Fruit fly (Drosophila melanogaster) whole organism, embryonic: Measurements from ENCODE around the gene CG46465.

Experiments
- BEAF-32 ChIP-seq: fragments of 200-800 bp; sonication (Bioruptor generic); optimal IDR thresholded peaks from 3 replicates; lab custom pipeline; 2017; ENCODE audit warnings: missing biosample characterization, missing genetic modification characterization, mild to moderate bottlenecking, moderate library complexity, missing genetic modification reagents
- Bgb ChIP-seq: fragments of 200-800 bp; sonication (Bioruptor generic); IDR thresholded peaks from 2 replicates; pipeline ENCODE4 v1.3.6; 2022; ENCODE audit warnings: missing biosample characterization, missing genetic modification characterization; ENCODE audit not compliant: partially characterized antibody
- CG10959 ChIP-seq: fragments of 200-800 bp; sonication (Bioruptor generic); IDR thresholded peaks from 2 replicates; pipeline ENCODE4 v1.3.6; 2022; ENCODE audit warnings: missing biosample characterization, missing genetic modification characterization
- CG12299 ChIP-seq: fragments of 200-800 bp; sonication (Bioruptor generic); optimal IDR thresholded peaks from 2 replicates; lab custom pipeline; 2018; ENCODE audit warnings: missing biosample characterization, mild to moderate bottlenecking, missing genetic modification characterization
- CG12942 ChIP-seq: fragments of 200-800 bp; sonication (Bioruptor generic); optimal IDR thresholded peaks from 3 replicates; lab custom pipeline; 2016; ENCODE audit warnings: missing biosample characterization, missing genetic modification characterization
- CG14965 ChIP-seq: fragments of 200-800 bp; sonication (Bioruptor generic); optimal IDR thresholded peaks from 2 replicates; lab custom pipeline; 2016; ENCODE audit warnings: missing biosample characterization, missing genetic modification characterization, borderline replicate concordance
- CG15269 ChIP-seq: fragments of 200-800 bp; sonication (Bioruptor generic); optimal IDR thresholded peaks from 2 replicates; lab custom pipeline; 2018; ENCODE audit warnings: missing biosample characterization, mild to moderate bottlenecking, missing genetic modification characterization, moderate library complexity
- CG1603 ChIP-seq: fragments of 200-800 bp; sonication (Bioruptor generic); optimal IDR thresholded peaks from 2 replicates; lab custom pipeline; 2019; ENCODE audit warnings: missing biosample characterization, mild to moderate bottlenecking, missing genetic modification characterization, moderate library complexity
- CG17186 ChIP-seq: fragments of 200-800 bp; sonication (Bioruptor generic); optimal IDR thresholded peaks from 3 replicates; lab custom pipeline; 2017; ENCODE audit warnings: missing biosample characterization, missing genetic modification reagents, missing genetic modification characterization
- CG17802 ChIP-seq: fragments of 200-800 bp; sonication (Bioruptor generic); optimal IDR thresholded peaks from 2 replicates; lab custom pipeline; 2018; ENCODE audit warnings: missing biosample characterization, mild to moderate bottlenecking, missing genetic modification characterization, moderate library complexity
- CG18011 ChIP-seq: fragments of 200-800 bp; sonication (Bioruptor generic); optimal IDR thresholded peaks from 2 replicates; lab custom pipeline; 2017; ENCODE audit warnings: missing biosample characterization, missing genetic modification characterization, mild to moderate bottlenecking, moderate library complexity, missing genotype
- CG2678 ChIP-seq: fragments of 200-800 bp; sonication (Bioruptor generic); optimal IDR thresholded peaks from 3 replicates; lab custom pipeline; 2019; ENCODE audit warnings: missing biosample characterization, mild to moderate bottlenecking, missing genetic modification characterization, moderate library complexity
- CG3163 ChIP-seq: fragments of 200-800 bp; sonication (Bioruptor generic); optimal IDR thresholded peaks from 3 replicates; lab custom pipeline; 2016; ENCODE audit warnings: missing biosample characterization, missing genetic modification characterization
- CG4730 ChIP-seq: fragments of 200-800 bp; sonication (Bioruptor generic); IDR thresholded peaks from 2 replicates; pipeline ENCODE4 v1.3.6; 2022; ENCODE audit warnings: missing biosample characterization, missing genetic modification characterization
- CG7372 ChIP-seq: fragments of 200-800 bp; sonication (Bioruptor generic); IDR thresholded peaks from 2 replicates; pipeline ENCODE4 v1.3.6; 2022; ENCODE audit warnings: missing biosample characterization, missing genetic modification characterization
- CG9876 ChIP-seq: fragments of 200-800 bp; sonication (Bioruptor generic); optimal IDR thresholded peaks from 2 replicates; lab custom pipeline; 2016; ENCODE audit warnings: missing biosample characterization, missing genetic modification characterization
- Chrac-16 ChIP-seq: fragments of 200-800 bp; sonication (Bioruptor generic); optimal IDR thresholded peaks from 3 replicates; lab custom pipeline; 2016; ENCODE audit warnings: missing biosample characterization, missing genetic modification characterization
- Dbx ChIP-seq: fragments of 200-800 bp; sonication (Bioruptor generic); IDR thresholded peaks from 3 replicates; pipeline ENCODE4 v1.3.6; 2022; ENCODE audit warnings: missing biosample characterization, missing genetic modification characterization
- Dek ChIP-seq: fragments of 200-800 bp; sonication (Bioruptor generic); optimal IDR thresholded peaks from 3 replicates; lab custom pipeline; 2019; ENCODE audit warnings: missing biosample characterization, mild to moderate bottlenecking, missing genetic modification characterization, moderate library complexity
- E2f1 ChIP-seq: fragments of 200-800 bp; sonication (Bioruptor generic); IDR thresholded peaks from 2 replicates; pipeline ENCODE4 v1.3.6; 2022; ENCODE audit warnings: missing biosample characterization, missing genetic modification characterization
- Ets65A ChIP-seq: fragments of 200-800 bp; sonication (Bioruptor generic); peaks from one replicate; lab custom pipeline; 2016; ENCODE audit warnings: missing biosample characterization, missing genetic modification characterization
- Ets97D ChIP-seq: fragments of 200-800 bp; sonication (Bioruptor generic); optimal IDR thresholded peaks from 3 replicates; lab custom pipeline; 2016; ENCODE audit warnings: missing biosample characterization, missing genetic modification characterization
- HLHmδ ChIP-seq: fragments of 200-800 bp; sonication (Bioruptor generic); optimal IDR thresholded peaks from 2 replicates; lab custom pipeline; 2018; ENCODE audit warnings: missing biosample characterization, mild to moderate bottlenecking, missing genetic modification characterization, moderate library complexity
- Hsf ChIP-seq: fragments of 200-800 bp; sonication (Bioruptor generic); optimal IDR thresholded peaks from 3 replicates; lab custom pipeline; 2016; ENCODE audit warnings: missing biosample characterization, missing genetic modification characterization
- Mes4 ChIP-seq: fragments of 200-800 bp; sonication (Bioruptor generic); optimal IDR thresholded peaks from 2 replicates; lab custom pipeline; 2016; ENCODE audit warnings: missing biosample characterization, missing genetic modification characterization
- Oli ChIP-seq: fragments of 200-800 bp; sonication (Bioruptor generic); optimal IDR thresholded peaks from 2 replicates; lab custom pipeline; 2018; ENCODE audit warnings: missing biosample characterization, mild to moderate bottlenecking, missing genetic modification characterization, moderate library complexity
- Ravus ChIP-seq: fragments of 200-800 bp; sonication (Bioruptor generic); IDR thresholded peaks from 2 replicates; pipeline ENCODE4 v1.3.6; 2022; ENCODE audit warnings: missing biosample characterization, missing genetic modification characterization
- Rfx ChIP-seq: fragments of 200-800 bp; sonication (Bioruptor generic); IDR thresholded peaks from 2 replicates; pipeline ENCODE4 v1.3.6; 2022; ENCODE audit warnings: missing biosample characterization, missing genetic modification characterization
- Side ChIP-seq: fragments of 200-800 bp; sonication (Bioruptor generic); optimal IDR thresholded peaks from 2 replicates; lab custom pipeline; 2016; ENCODE audit warnings: missing biosample characterization, missing genetic modification characterization
- Trl ChIP-seq, 3 experiments: fragments of >200 bp in 2 of 3; fragments of 200-800 bp in 1 of 3; sonication (Bioruptor generic) in 1 of 3; optimal IDR thresholded peaks; 2 replicates in 1 of 3; 3 replicates in 2 of 3; lab custom pipeline; 2016 to 2017; ENCODE audit warnings: missing biosample characterization in 1 of 3, missing genetic modification characterization in 1 of 3
- YL-1 ChIP-seq: fragments of 200-800 bp; sonication (Bioruptor generic); optimal IDR thresholded peaks from 3 replicates; lab custom pipeline; 2017; ENCODE audit warnings: missing biosample characterization, mild to moderate bottlenecking, missing genetic modification characterization
- ash1 ChIP-seq: fragments of 200-800 bp; sonication (Bioruptor generic); optimal IDR thresholded peaks from 2 replicates; lab custom pipeline; 2018; ENCODE audit warnings: missing biosample characterization, mild to moderate bottlenecking, missing genetic modification characterization
- da ChIP-seq: fragments of 200-800 bp; sonication (Bioruptor generic); optimal IDR thresholded peaks from 2 replicates; lab custom pipeline; 2016; ENCODE audit warnings: missing biosample characterization, missing genetic modification characterization
- dan ChIP-seq: fragments of 200-800 bp; sonication (Bioruptor generic); IDR thresholded peaks from 2 replicates; pipeline ENCODE4 v1.3.6; 2022; ENCODE audit warnings: missing biosample characterization, missing genetic modification characterization
- disco-r ChIP-seq: fragments of 200-800 bp; sonication (Bioruptor generic); optimal IDR thresholded peaks from 2 replicates; lab custom pipeline; 2016; ENCODE audit warnings: missing biosample characterization, missing genetic modification characterization
- dm ChIP-seq: fragments of 200-800 bp; sonication (Bioruptor generic); optimal IDR thresholded peaks from 3 replicates; lab custom pipeline; 2016; ENCODE audit warnings: missing biosample characterization, missing genetic modification characterization
- dmrt11E ChIP-seq: fragments of 200-800 bp; sonication (Bioruptor generic); optimal IDR thresholded peaks from 3 replicates; lab custom pipeline; 2018; ENCODE audit warnings: missing biosample characterization, mild to moderate bottlenecking, missing genetic modification characterization, moderate library complexity
- eyg ChIP-seq: fragments of 200-800 bp; sonication (Bioruptor generic); optimal IDR thresholded peaks from 3 replicates; lab custom pipeline; 2016; ENCODE audit warnings: missing biosample characterization, missing genetic modification characterization
- gsb ChIP-seq: fragments of 200-800 bp; sonication (Bioruptor generic); IDR thresholded peaks from 2 replicates; pipeline ENCODE4 v1.3.6; 2022; ENCODE audit warnings: missing biosample characterization, missing genetic modification characterization
- jumu ChIP-seq: fragments of 200-800 bp; sonication (Bioruptor generic); optimal IDR thresholded peaks from 3 replicates; lab custom pipeline; 2016; ENCODE audit warnings: missing biosample characterization, missing genetic modification characterization
- klu ChIP-seq: fragments of 200-800 bp; sonication (Bioruptor generic); IDR thresholded peaks from 2 replicates; pipeline ENCODE4 v1.3.6; 2022; ENCODE audit warnings: missing biosample characterization, missing genetic modification characterization
- p53 ChIP-seq: fragments of 200-800 bp; sonication (Bioruptor generic); optimal IDR thresholded peaks from 2 replicates; lab custom pipeline; 2016; ENCODE audit warnings: missing biosample characterization, missing genetic modification characterization
- pan ChIP-seq, 4 experiments: fragments of >200 bp in 3 of 4; fragments of 200-800 bp in 1 of 4; sonication (Bioruptor generic) in 1 of 4; optimal IDR thresholded peaks in 3 of 4; IDR thresholded peaks in 1 of 4; 2 replicates each; pipeline versions ENCODE4 v1.3.6 to Lab custom; 2017 to 2022; ENCODE audit warnings: missing biosample characterization in 2 of 4, missing genetic modification characterization in 2 of 4, mixed read lengths in 1 of 4
- pfk ChIP-seq: fragments of 200-800 bp; sonication (Bioruptor generic); optimal IDR thresholded peaks from 2 replicates; lab custom pipeline; 2018; ENCODE audit warnings: missing biosample characterization, mild to moderate bottlenecking, missing genetic modification characterization, moderate library complexity
- pnt ChIP-seq: fragments of 200-800 bp; sonication (Bioruptor generic); optimal IDR thresholded peaks from 3 replicates; lab custom pipeline; 2016; ENCODE audit warnings: missing biosample characterization, missing genetic modification characterization
- sens ChIP-seq: fragments of 200-800 bp; sonication (Bioruptor generic); peaks from one replicate; lab custom pipeline; 2016; ENCODE audit warnings: missing biosample characterization, missing genetic modification characterization
- sima ChIP-seq: fragments of 200-800 bp; sonication (Bioruptor generic); optimal IDR thresholded peaks from 2 replicates; lab custom pipeline; 2016; ENCODE audit warnings: missing biosample characterization, missing genetic modification characterization
- sqz ChIP-seq: fragments of 200-800 bp; sonication (Bioruptor generic); optimal IDR thresholded peaks from 3 replicates; lab custom pipeline; 2018; ENCODE audit warnings: missing biosample characterization, mild to moderate bottlenecking, missing genetic modification characterization
- vfl ChIP-seq: fragments of 200-800 bp; sonication (Bioruptor generic); optimal IDR thresholded peaks from 2 replicates; lab custom pipeline; 2016; ENCODE audit warnings: missing biosample characterization, missing genetic modification characterization

The CG46465 gene

DNA sequence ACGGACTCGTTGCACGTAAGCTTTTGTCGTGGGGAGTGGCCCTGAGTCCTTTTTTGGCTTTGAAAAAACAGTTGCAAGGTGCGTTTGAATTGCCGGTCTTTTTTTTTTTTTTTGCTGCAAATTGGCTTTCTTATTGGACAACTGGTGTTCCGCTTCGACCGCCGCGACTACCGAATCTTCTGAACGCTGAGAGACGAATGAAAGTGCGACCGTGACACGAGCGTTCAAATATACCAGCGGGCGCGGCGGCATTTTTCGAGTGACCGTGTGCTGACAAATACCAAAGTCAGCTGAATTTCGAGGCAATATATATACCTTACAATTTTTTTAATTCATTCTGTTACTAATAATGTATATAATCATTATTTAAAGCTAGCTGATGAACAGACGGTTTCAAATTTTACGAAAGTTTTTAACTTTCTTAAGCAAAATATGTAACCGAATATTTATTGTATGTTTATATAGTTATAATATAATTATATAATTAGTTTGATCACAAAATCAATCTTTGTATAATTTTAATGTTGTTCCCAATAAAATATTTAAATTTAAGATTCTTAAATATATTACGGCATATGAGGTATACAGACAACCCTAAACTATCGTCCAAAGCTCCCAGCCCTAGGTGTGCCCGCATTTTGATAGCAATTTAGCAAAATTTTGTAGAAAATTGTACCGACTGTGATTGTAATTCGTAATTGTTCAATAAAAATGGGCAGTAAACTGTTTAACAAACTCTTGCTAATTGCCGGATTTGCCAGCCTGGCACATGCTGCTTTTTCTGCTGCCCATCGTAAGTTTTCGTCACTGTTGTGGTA is 5.0 kb upstream of the CG46465 start, which contains the start of the genes Swip-1 and EMC5 (continued):
- TF ChIP-seq CG2678 (peak; percentile 80), sqz (GFP tag; lab: Kevin White, UChicago) (peak; percentile 38), vfl (GFP tag; lab: Kevin White, UChicago) (no peak), Mes4 (GFP tag; lab: Kevin White, UChicago) (no peak), Ets97D (GFP tag; lab: Kevin White, UChicago) (peak; percentile 24), dan (GFP tag; lab: Robert Waterston, UW) (no peak), dm (GFP tag; lab: Kevin White, UChicago) (peak; percentile 4), ash1 (GFP tag; lab: Kevin White, UChicago) (no peak), gsb (GFP tag; lab: Robert Waterston, UW) (no peak), CG3163 (GFP tag; lab: Kevin White, UChicago) (peak; percentile 2), Chrac-16 (peak; percentile 46), CG7372 (no peak), YL-1 (GFP tag; lab: Kevin White, UChicago) (no peak), BEAF-32 (GFP tag; lab: Kevin White, UChicago) (peak; percentile 74), Ets65A (GFP tag; lab: Kevin White, UChicago) (peak; percentile 87), HLHmδ (GFP tag; lab: Kevin White, UChicago) (peak; percentile 69), sens (GFP tag; lab: Kevin White, UChicago) (peak; percentile 55), CG12299 (tag; lab: Kevin White, UChicago) (peak; percentile 27), Side (GFP tag; lab: Kevin White, UChicago) (no peak), eyg (GFP tag; lab: Kevin White, UChicago) (no peak), CG17802 (tag; lab: Kevin White, UChicago) (no peak), Oli (tag; lab: Kevin White, UChicago) (peak; percentile 24), da (GFP tag; lab: Kevin White, UChicago) (no peak), CG9876 (no peak), CG1603 (tag; lab: Kevin White, UChicago) (no peak), E2f1 (peak; percentile 29; the same call in 1 of the 2 replicates), Hsf (GFP tag; lab: Kevin White, UChicago) (no peak), jumu (GFP tag; lab: Kevin White, UChicago) (no peak), sima (no peak), klu (GFP tag; lab: Robert Waterston, UW) (peak; percentile 49; the same call in 1 of the 2 replicates), pfk (GFP tag; lab: Kevin White, UChicago) (no peak), Dbx (GFP tag; lab: Robert Waterston, UW) (peak; percentile 69), CG10959 (GFP tag; lab: Robert Waterston, UW) (no peak), CG14965 (GFP tag; lab: Kevin White, UChicago) (no peak), CG15269 (peak; percentile 66), Bgb (GFP tag; lab: Robert Waterston, UW) (peak; percentile 47), CG18011 (GFP tag; lab: Kevin White, UChicago) (no peak), Dek (tag; lab: Kevin White, UChicago) (peak; percentile 68), disco-r (no peak), dmrt11E (tag; lab: Kevin White, UChicago) (peak; percentile 68), pan (optimal IDR thresholded peaks at IDR 0.05; lab: Kevin White, UChicago) (no peak), pan (GFP tag; optimal IDR thresholded peaks at IDR 0.05 in 1 of 2, IDR thresholded peaks at IDR 0.05 in 1 of 2) (no peak), p53 (GFP tag; lab: Kevin White, UChicago) (no peak), pnt (GFP tag; lab: Kevin White, UChicago) (no peak), CG17186 (GFP tag; lab: Kevin White, UChicago) (peak; percentile 28), CG4730 (GFP tag; lab: Robert Waterston, UW) (peak; percentile 39; the same call in 1 of the 2 replicates), CG12942 (GFP tag; lab: Kevin White, UChicago) (peak; percentile 50), Trl (optimal IDR thresholded peaks at IDR 0.05; lab: Kevin White, UChicago) (no peak), Trl (GFP tag; optimal IDR thresholded peaks at IDR 0.05; lab: Kevin White, UChicago) (peak; percentile 1), Ravus (no peak), Rfx (GFP tag; lab: Robert Waterston, UW) (peak; percentile 78)
